Fruit fly (Drosophila melanogaster) whole organism, embryonic: ENCODE data around the gene CG18258.
A peak's percentile ranks its signal among the peaks of the same experiment; 100 is the strongest.

ENCODE experiments used
- Atf6 ChIP-seq: fragments of 200-800 bp; sonication (Bioruptor generic); IDR thresholded peaks from 2 replicates; pipeline ENCODE4 v1.3.6; 2022; ENCODE audit warnings: missing biosample characterization, missing genetic modification characterization
- BEAF-32 ChIP-seq: fragments of 200-800 bp; sonication (Bioruptor generic); optimal IDR thresholded peaks from 3 replicates; lab custom pipeline; 2017; ENCODE audit warnings: missing biosample characterization, missing genetic modification characterization, mild to moderate bottlenecking, moderate library complexity, missing genetic modification reagents
- Bdp1 ChIP-seq: fragments of 200-800 bp; sonication (Bioruptor generic); optimal IDR thresholded peaks from 3 replicates; lab custom pipeline; 2016; ENCODE audit warnings: missing biosample characterization, missing genetic modification characterization
- Bgb ChIP-seq: fragments of 200-800 bp; sonication (Bioruptor generic); IDR thresholded peaks from 2 replicates; pipeline ENCODE4 v1.3.6; 2022; ENCODE audit warnings: missing biosample characterization, missing genetic modification characterization; ENCODE audit not compliant: partially characterized antibody
- CG11696 ChIP-seq: fragments of 200-800 bp; sonication (Bioruptor generic); IDR thresholded peaks from 2 replicates; pipeline ENCODE4 v1.3.6; 2022; ENCODE audit warnings: missing biosample characterization, missing genetic modification characterization
- CG12155 ChIP-seq: fragments of 200-800 bp; sonication (Bioruptor generic); optimal IDR thresholded peaks from 3 replicates; lab custom pipeline; 2016; ENCODE audit warnings: missing biosample characterization, missing genetic modification characterization
- CG13287 ChIP-seq: fragments of 200-800 bp; sonication (Bioruptor generic); IDR thresholded peaks from 2 replicates; pipeline ENCODE4 v1.3.6; 2022; ENCODE audit warnings: missing biosample characterization, missing genetic modification characterization; ENCODE audit not compliant: partially characterized antibody
- CG13624 ChIP-seq: fragments of 200-800 bp; sonication (Bioruptor generic); optimal IDR thresholded peaks from 2 replicates; lab custom pipeline; 2016; ENCODE audit warnings: missing biosample characterization, missing genetic modification characterization
- CG15514 ChIP-seq: fragments of 200-800 bp; sonication (Bioruptor generic); optimal IDR thresholded peaks from 3 replicates; lab custom pipeline; 2017; ENCODE audit warnings: missing biosample characterization, missing genetic modification characterization, mild to moderate bottlenecking, moderate library complexity, missing genetic modification reagents
- CG1603 ChIP-seq: fragments of 200-800 bp; sonication (Bioruptor generic); optimal IDR thresholded peaks from 2 replicates; lab custom pipeline; 2019; ENCODE audit warnings: missing biosample characterization, mild to moderate bottlenecking, missing genetic modification characterization, moderate library complexity
- CG16813 ChIP-seq: fragments of 200-800 bp; sonication (Bioruptor generic); IDR thresholded peaks from 3 replicates; pipeline ENCODE4 v1.3.6; 2022; ENCODE audit warnings: missing biosample characterization, missing genetic modification characterization; ENCODE audit not compliant: partially characterized antibody
- CG17186 ChIP-seq: fragments of 200-800 bp; sonication (Bioruptor generic); optimal IDR thresholded peaks from 3 replicates; lab custom pipeline; 2017; ENCODE audit warnings: missing biosample characterization, missing genetic modification reagents, missing genetic modification characterization
- CG18476 ChIP-seq: fragments of 200-800 bp; sonication (Bioruptor generic); optimal IDR thresholded peaks from 2 replicates; lab custom pipeline; 2016; ENCODE audit warnings: missing biosample characterization, mild to moderate bottlenecking, missing genetic modification characterization
- CG33213 ChIP-seq: fragments of 200-800 bp; sonication (Bioruptor generic); optimal IDR thresholded peaks from 3 replicates; lab custom pipeline; 2016; ENCODE audit warnings: missing biosample characterization, missing genetic modification characterization
- CG34224 ChIP-seq: fragments of 200-800 bp; sonication (Bioruptor generic); IDR thresholded peaks from 3 replicates; pipeline ENCODE4 v1.3.6; 2022; ENCODE audit warnings: missing biosample characterization, missing genetic modification characterization; ENCODE audit not compliant: partially characterized antibody
- CG3726 ChIP-seq: fragments of 200-800 bp; sonication (Bioruptor generic); IDR thresholded peaks from 3 replicates; pipeline ENCODE4, ENCODE4 v1.3.6; 2022; ENCODE audit warnings: missing biosample characterization, missing genetic modification characterization
- CG3838 ChIP-seq: fragments of 200-800 bp; sonication (Bioruptor generic); optimal IDR thresholded peaks from 3 replicates; lab custom pipeline; 2016; ENCODE audit warnings: missing biosample characterization, missing genetic modification characterization
- CG3847 ChIP-seq: fragments of 200-800 bp; sonication (Bioruptor generic); IDR thresholded peaks from 2 replicates; pipeline ENCODE4 v1.3.6; 2022; ENCODE audit warnings: missing biosample characterization, missing genetic modification characterization
- CG4360 ChIP-seq: fragments of 200-800 bp; sonication (Bioruptor generic); IDR thresholded peaks from 2 replicates; pipeline ENCODE4 v1.3.6; 2022; ENCODE audit warnings: missing biosample characterization, missing genetic modification characterization
- CG4617 ChIP-seq: fragments of 200-800 bp; sonication (Bioruptor generic); optimal IDR thresholded peaks from 3 replicates; lab custom pipeline; 2016; ENCODE audit warnings: missing biosample characterization, missing genetic modification characterization, borderline replicate concordance
- CG5180 ChIP-seq: fragments of 200-800 bp; sonication (Bioruptor generic); optimal IDR thresholded peaks from 3 replicates; lab custom pipeline; 2017; ENCODE audit warnings: missing biosample characterization, missing genetic modification characterization, mild to moderate bottlenecking, moderate library complexity, missing genetic modification reagents
- CG6791 ChIP-seq: fragments of 200-800 bp; sonication (Bioruptor generic); IDR thresholded peaks from 3 replicates; pipeline ENCODE4 v1.3.6; 2022; ENCODE audit warnings: missing biosample characterization, missing genetic modification characterization; ENCODE audit not compliant: partially characterized antibody
- CG6813 ChIP-seq: fragments of 200-800 bp; sonication (Bioruptor generic); optimal IDR thresholded peaks from 2 replicates; lab custom pipeline; 2017; ENCODE audit warnings: missing biosample characterization, missing genetic modification characterization, mild to moderate bottlenecking, moderate library complexity, missing genetic modification reagents
- CG6854 ChIP-seq: fragments of 200-800 bp; sonication (Bioruptor generic); optimal IDR thresholded peaks from 3 replicates; lab custom pipeline; 2017; ENCODE audit warnings: missing biosample characterization, mild to moderate bottlenecking, missing genetic modification characterization
- CG9817 ChIP-seq: fragments of 200-800 bp; sonication (Bioruptor generic); optimal IDR thresholded peaks from 2 replicates; lab custom pipeline; 2018; ENCODE audit warnings: missing biosample characterization, mild to moderate bottlenecking, missing genetic modification characterization, moderate library complexity
- Dbx ChIP-seq: fragments of 200-800 bp; sonication (Bioruptor generic); IDR thresholded peaks from 3 replicates; pipeline ENCODE4 v1.3.6; 2022; ENCODE audit warnings: missing biosample characterization, missing genetic modification characterization
- Doc3 ChIP-seq: fragments of 200-800 bp; sonication (Bioruptor generic); IDR thresholded peaks from 3 replicates; pipeline ENCODE4 v1.3.6; 2022; ENCODE audit warnings: missing biosample characterization, missing genetic modification characterization; ENCODE audit not compliant: partially characterized antibody
- Dp ChIP-seq: fragments of 200-800 bp; sonication (Bioruptor generic); optimal IDR thresholded peaks from 2 replicates; lab custom pipeline; 2018; ENCODE audit warnings: missing biosample characterization, mild to moderate bottlenecking, missing genetic modification characterization, moderate library complexity
- E2f2 ChIP-seq: fragments of 200-800 bp; sonication (Bioruptor generic); IDR thresholded peaks from 2 replicates; pipeline ENCODE4 v1.3.6; 2022; ENCODE audit warnings: missing biosample characterization, missing genetic modification characterization
- ERR ChIP-seq: fragments of 200-800 bp; sonication (Bioruptor generic); optimal IDR thresholded peaks from 2 replicates; lab custom pipeline; 2016; ENCODE audit warnings: missing biosample characterization, missing genetic modification characterization
- HHEX ChIP-seq: fragments of 200-800 bp; sonication (Bioruptor generic); optimal IDR thresholded peaks from 3 replicates; lab custom pipeline; 2017; ENCODE audit warnings: missing biosample characterization, mild to moderate bottlenecking, missing genetic modification characterization, missing genetic modification reagents
- HmgZ ChIP-seq: fragments of 200-800 bp; sonication (Bioruptor generic); optimal IDR thresholded peaks from 2 replicates; lab custom pipeline; 2018; ENCODE audit warnings: missing biosample characterization, mild to moderate bottlenecking, missing genetic modification characterization
- Lhr ChIP-seq: fragments of 200-800 bp; sonication (Bioruptor generic); optimal IDR thresholded peaks from 3 replicates; lab custom pipeline; 2017; ENCODE audit warnings: mild to moderate bottlenecking, missing biosample characterization, missing genetic modification reagents, missing genetic modification characterization
- MBD-R2 ChIP-seq: fragments of 200-800 bp; sonication (Bioruptor generic); IDR thresholded peaks from 2 replicates; pipeline ENCODE4 v1.3.6; 2022; ENCODE audit warnings: missing biosample characterization, missing genetic modification characterization
- MESR4 ChIP-seq: fragments of 200-800 bp; sonication (Bioruptor generic); optimal IDR thresholded peaks from 2 replicates; lab custom pipeline; 2018; ENCODE audit warnings: missing biosample characterization, mild to moderate bottlenecking, missing genetic modification characterization, moderate library complexity
- Med ChIP-seq: fragments of 200-800 bp; sonication (Bioruptor generic); peaks from one replicate; lab custom pipeline; 2016; ENCODE audit warnings: missing biosample characterization, missing genetic modification characterization, mild to moderate bottlenecking, inconsistent platforms, moderate library complexity
- Mes4 ChIP-seq: fragments of 200-800 bp; sonication (Bioruptor generic); optimal IDR thresholded peaks from 2 replicates; lab custom pipeline; 2016; ENCODE audit warnings: missing biosample characterization, missing genetic modification characterization
- Mrtf ChIP-seq: fragments of 200-800 bp; sonication (Bioruptor generic); IDR thresholded peaks from 3 replicates; pipeline ENCODE4 v1.3.6; 2022; ENCODE audit warnings: missing biosample characterization, missing genetic modification characterization
- Sry-δ ChIP-seq: fragments of 200-800 bp; sonication (Bioruptor generic); optimal IDR thresholded peaks from 2 replicates; lab custom pipeline; 2016; ENCODE audit warnings: missing biosample characterization, missing genetic modification characterization
- Xrp1 ChIP-seq: fragments of 200-800 bp; sonication (Bioruptor generic); IDR thresholded peaks from 2 replicates; pipeline ENCODE4 v1.3.6; 2022; ENCODE audit warnings: missing biosample characterization, missing genetic modification characterization
- YL-1 ChIP-seq: fragments of 200-800 bp; sonication (Bioruptor generic); optimal IDR thresholded peaks from 3 replicates; lab custom pipeline; 2017; ENCODE audit warnings: missing biosample characterization, mild to moderate bottlenecking, missing genetic modification characterization
- bsh ChIP-seq, 2 experiments: fragments of 200-800 bp; sonication (Bioruptor generic); optimal IDR thresholded peaks; 2 replicates each; lab custom pipeline; 2017 to 2018; ENCODE audit warnings: mild to moderate bottlenecking in 2 of 2, missing biosample characterization in 2 of 2, missing genetic modification characterization in 2 of 2, moderate library complexity in 1 of 2
- gsb ChIP-seq: fragments of 200-800 bp; sonication (Bioruptor generic); IDR thresholded peaks from 2 replicates; pipeline ENCODE4 v1.3.6; 2022; ENCODE audit warnings: missing biosample characterization, missing genetic modification characterization
- hb ChIP-seq: fragments of 200-800 bp; sonication (Bioruptor generic); IDR thresholded peaks from 3 replicates; pipeline ENCODE4 v1.3.6; 2022; ENCODE audit warnings: missing biosample characterization, missing genetic modification characterization; ENCODE audit not compliant: partially characterized antibody
- oc ChIP-seq: fragments of 200-800 bp; sonication (Bioruptor generic); optimal IDR thresholded peaks from 2 replicates; lab custom pipeline; 2018; ENCODE audit warnings: missing biosample characterization, mild to moderate bottlenecking, missing genetic modification characterization, moderate library complexity
- pfk ChIP-seq: fragments of 200-800 bp; sonication (Bioruptor generic); optimal IDR thresholded peaks from 2 replicates; lab custom pipeline; 2018; ENCODE audit warnings: missing biosample characterization, mild to moderate bottlenecking, missing genetic modification characterization, moderate library complexity
- psq ChIP-seq: fragments of 200-800 bp; sonication (Bioruptor generic); optimal IDR thresholded peaks from 2 replicates; lab custom pipeline; 2017; ENCODE audit warnings: missing biosample characterization, missing genetic modification characterization
- so ChIP-seq: fragments of 200-800 bp; sonication (Bioruptor generic); IDR thresholded peaks from 3 replicates; pipeline ENCODE4 v1.3.6; 2022; ENCODE audit warnings: missing biosample characterization, missing genetic modification characterization
- wek ChIP-seq: fragments of 200-800 bp; sonication (Bioruptor generic); optimal IDR thresholded peaks from 3 replicates; lab custom pipeline; 2018; ENCODE audit warnings: missing biosample characterization, mild to moderate bottlenecking, missing genetic modification characterization, moderate library complexity

The CG18258 gene

dm6 chrX:17249326-17249725, 37.2 kb downstream of the CG18258 start, which contains the start of gene CG8675:
TSS of gene CG8675 (minus strand) at chrX:17249502.
- TF ChIP-seq ERR (GFP tag; lab: Kevin White, UChicago), result no peak
- no peak for TF ChIP-seq Bdp1 (GFP tag; lab: Kevin White, UChicago)
- no peak for TF ChIP-seq CG3838 (GFP tag; lab: Kevin White, UChicago)
- no peak for TF ChIP-seq gsb (GFP tag; lab: Robert Waterston, UW)
- no peak for TF ChIP-seq Dbx
- no peak for TF ChIP-seq CG9817 (tag; lab: Kevin White, UChicago)
- TF ChIP-seq YL-1 (GFP tag; lab: Kevin White, UChicago), result peak; percentile 49
- peak; percentile 33 for TF ChIP-seq BEAF-32 (GFP tag; lab: Kevin White, UChicago)
- TF ChIP-seq CG4617 (GFP tag; lab: Kevin White, UChicago), result peak; percentile 65
- peak; percentile 24; the same call in 1 of the 2 replicates for TF ChIP-seq CG13287
- TF ChIP-seq HHEX (GFP tag; lab: Kevin White, UChicago), result no peak
- TF ChIP-seq CG12155 (GFP tag; lab: Kevin White, UChicago), result no peak
- TF ChIP-seq CG33213 (GFP tag; lab: Kevin White, UChicago), result peak; percentile 18
- TF ChIP-seq Mrtf (GFP tag; lab: Robert Waterston, UW), result no peak
- peak; percentile 17 for TF ChIP-seq CG17186 (GFP tag; lab: Kevin White, UChicago)
- TF ChIP-seq Mes4 (GFP tag; lab: Kevin White, UChicago), result no peak
- TF ChIP-seq oc, result no peak
- peak; percentile 31; the same call in 1 of the 2 replicates for TF ChIP-seq E2f2 (GFP tag; lab: Robert Waterston, UW)
- no peak for TF ChIP-seq CG11696 (GFP tag; lab: Robert Waterston, UW)
- 0 out of 3 replicates have a peak, but pooled peaks have one; percentile 41 for TF ChIP-seq CG6791 (GFP tag; lab: Robert Waterston, UW)
- peak; percentile 73 for TF ChIP-seq MBD-R2
- TF ChIP-seq CG3847, result 0 out of 2 replicates have a peak, but pooled peaks have one; percentile 24
- no peak for TF ChIP-seq Doc3 (GFP tag; lab: Robert Waterston, UW)
- no peak for TF ChIP-seq Xrp1 (GFP tag; lab: Robert Waterston, UW)
- TF ChIP-seq CG4360, result no peak
- TF ChIP-seq CG3726 (GFP tag; lab: Robert Waterston, UW), result no peak
- no peak for TF ChIP-seq wek (GFP tag; lab: Kevin White, UChicago)
- TF ChIP-seq HmgZ (tag; lab: Kevin White, UChicago), result peak; percentile 40
- TF ChIP-seq CG6854 (GFP tag; lab: Kevin White, UChicago), result peak; percentile 32
- TF ChIP-seq CG16813 (GFP tag; lab: Robert Waterston, UW), result no peak
- TF ChIP-seq CG34224 (GFP tag; lab: Robert Waterston, UW), result no peak
- TF ChIP-seq MESR4, result peak; percentile 52
- no peak for TF ChIP-seq CG5180 (GFP tag; lab: Kevin White, UChicago)
- no peak for TF ChIP-seq bsh (GFP tag; optimal IDR thresholded peaks at IDR 0.05; lab: Kevin White, UChicago)
- TF ChIP-seq Med (GFP tag; lab: Kevin White, UChicago), result peak; percentile 70
- peak; percentile 26 for TF ChIP-seq CG15514 (GFP tag; lab: Kevin White, UChicago)
- TF ChIP-seq psq (GFP tag; lab: Kevin White, UChicago), result no peak
- TF ChIP-seq CG1603 (tag; lab: Kevin White, UChicago), result peak; percentile 50
- TF ChIP-seq Sry-δ (GFP tag; lab: Kevin White, UChicago), result peak; percentile 14
- TF ChIP-seq CG13624 (GFP tag; lab: Kevin White, UChicago), result peak; percentile 29
- TF ChIP-seq hb (GFP tag; lab: Robert Waterston, UW), result no peak
- no peak for TF ChIP-seq so (GFP tag; lab: Robert Waterston, UW)
- TF ChIP-seq Atf6, result no peak
- TF ChIP-seq pfk (GFP tag; lab: Kevin White, UChicago), result no peak
- TF ChIP-seq Lhr (GFP tag; lab: Kevin White, UChicago), result peak; percentile 67
- peak; percentile 37 for TF ChIP-seq Dp (GFP tag; lab: Kevin White, UChicago)
- no peak for TF ChIP-seq CG18476 (GFP tag; lab: Kevin White, UChicago)
- no peak for TF ChIP-seq CG6813 (GFP tag; lab: Kevin White, UChicago)
- TF ChIP-seq Bgb (GFP tag; lab: Robert Waterston, UW), result 0 out of 2 replicates have a peak, but pooled peaks have one; percentile 27
